Fruit fly (Drosophila melanogaster) Kc167 (cell line): Measurements from ENCODE around the gene CG33127.

Experiments
- Myc ChIP-seq: fragments of >200 bp; optimal IDR thresholded peaks from 2 replicates; lab custom pipeline; 2017; ENCODE audit warnings: missing external identifiers
- Sin3A ChIP-seq: fragments of >200 bp; optimal IDR thresholded peaks from 2 replicates; lab custom pipeline; 2018; ENCODE audit warnings: missing external identifiers
- h ChIP-seq: fragments of >200 bp; optimal IDR thresholded peaks from 3 replicates; lab custom pipeline; 2018; ENCODE audit warnings: missing external identifiers
- insv ChIP-seq: fragments of >200 bp; optimal IDR thresholded peaks from 3 replicates; lab custom pipeline; 2018; ENCODE audit warnings: missing external identifiers
- psq ChIP-seq: fragments of >200 bp; optimal IDR thresholded peaks from 2 replicates; lab custom pipeline; 2017; ENCODE audit warnings: missing external identifiers
- ttk ChIP-seq: sonication (Bioruptor generic); optimal IDR thresholded peaks from 2 replicates; lab custom pipeline; 2017; ENCODE audit warnings: missing external identifiers

CG33127 gene

dm6 chr2L:309177-309576 lies 12.7 kb upstream of the CG33127 start:
- TF ChIP-seq Sin3A (lab: Kevin White, UChicago) (no peak), insv (no peak), h (no peak), ttk (lab: Kevin White, UChicago) (no peak), psq (lab: Kevin White, UChicago) (no peak), Myc (lab: Kevin White, UChicago) (no peak)

dm6 chr2L:309812-310431 lies 12.0 kb upstream of the CG33127 start:
- TF ChIP-seq Myc (lab: Kevin White, UChicago) = no peak
- no peak for TF ChIP-seq psq (lab: Kevin White, UChicago)
- TF ChIP-seq h = no peak
- no peak for TF ChIP-seq insv
- no peak for TF ChIP-seq ttk (lab: Kevin White, UChicago)
- TF ChIP-seq Sin3A (lab: Kevin White, UChicago) = no peak

- no peak for TF ChIP-seq ttk (lab: Kevin White, UChicago)
Measured at dm6 chr2L:319159-319558, 2.7 kb upstream of the CG33127 start, which contains the start of gene CG11912. TSS of gene CG11912 (minus strand) at chr2L:319259.

- TF ChIP-seq ttk (lab: Kevin White, UChicago) (no peak), insv (no peak), Myc (lab: Kevin White, UChicago) (no peak), Sin3A (lab: Kevin White, UChicago) (no peak), psq (lab: Kevin White, UChicago) (no peak), h (no peak)
Measured at dm6 chr2L:319745-320144, 2.2 kb upstream of the CG33127 start.

dm6 chr2L:321148-321547 lies 753 bp upstream of the CG33127 start, which contains the start of gene CG11911:
TSS of gene CG11911 (minus strand) at chr2L:321248.
- TF ChIP-seq h (no peak), insv (no peak), psq (lab: Kevin White, UChicago) (no peak), Myc (lab: Kevin White, UChicago) (no peak), ttk (lab: Kevin White, UChicago) (no peak), Sin3A (lab: Kevin White, UChicago) (no peak)

- no peak for TF ChIP-seq ttk (lab: Kevin White, UChicago)
- TF ChIP-seq h = no peak
- TF ChIP-seq Sin3A (lab: Kevin White, UChicago) = no peak
- TF ChIP-seq Myc (lab: Kevin White, UChicago) = no peak
- no peak for TF ChIP-seq insv
- TF ChIP-seq psq (lab: Kevin White, UChicago) = no peak
Measured at dm6 chr2L:322915-323314, 1.0 kb downstream of the CG33127 start.

- no peak for TF ChIP-seq Myc (lab: Kevin White, UChicago)
Measured at dm6 chr2L:329661-330060, 7.8 kb downstream of the CG33127 start, which contains the start of gene CG43755. TSS of gene CG43755 (minus strand) at chr2L:329761.

dm6 chr2L:332235-332634 lies 10.3 kb downstream of the CG33127 start, which contains the start of gene CG31921:
TSS of gene CG31921 (minus strand) at chr2L:332335.
- TF ChIP-seq ttk (lab: Kevin White, UChicago) (no peak), h (no peak), Sin3A (lab: Kevin White, UChicago) (no peak), psq (lab: Kevin White, UChicago) (no peak), insv (no peak), Myc (lab: Kevin White, UChicago) (no peak)

dm6 chr2L:346781-347180 lies 24.9 kb downstream of the CG33127 start:
- no peak for TF ChIP-seq psq (lab: Kevin White, UChicago)

dm6 chr2L:347604-348003 lies 25.7 kb downstream of the CG33127 start:
- no peak for TF ChIP-seq h
- no peak for TF ChIP-seq insv
- no peak for TF ChIP-seq psq (lab: Kevin White, UChicago)
- TF ChIP-seq Myc (lab: Kevin White, UChicago) = no peak
- no peak for TF ChIP-seq Sin3A (lab: Kevin White, UChicago)
- TF ChIP-seq ttk (lab: Kevin White, UChicago) = no peak

- no peak for TF ChIP-seq h
- no peak for TF ChIP-seq insv
- TF ChIP-seq psq (lab: Kevin White, UChicago) = no peak
- no peak for TF ChIP-seq Sin3A (lab: Kevin White, UChicago)
- TF ChIP-seq ttk (lab: Kevin White, UChicago) = no peak
- TF ChIP-seq Myc (lab: Kevin White, UChicago) = no peak
Measured at dm6 chr2L:356234-356633, 34.3 kb downstream of the CG33127 start.

- TF ChIP-seq Myc (lab: Kevin White, UChicago) = no peak
- TF ChIP-seq insv = no peak
- TF ChIP-seq psq (lab: Kevin White, UChicago) = no peak
- no peak for TF ChIP-seq Sin3A (lab: Kevin White, UChicago)
- TF ChIP-seq h = no peak
- no peak for TF ChIP-seq ttk (lab: Kevin White, UChicago)
Measured at dm6 chr2L:357556-358130, 35.7 kb downstream of the CG33127 start, which contains the start of gene Ent1. TSS of gene Ent1 (minus strand) at chr2L:357874.

dm6 chr2L:366876-367275 lies 45.0 kb downstream of the CG33127 start:
- TF ChIP-seq Sin3A (lab: Kevin White, UChicago) = no peak
- TF ChIP-seq psq (lab: Kevin White, UChicago) = no peak
- TF ChIP-seq insv = no peak
- no peak for TF ChIP-seq ttk (lab: Kevin White, UChicago)
- TF ChIP-seq Myc (lab: Kevin White, UChicago) = no peak
- TF ChIP-seq h = no peak
